Fruit fly (Drosophila melanogaster) whole organism, prepupa: ENCODE results near the gene CG9672.

Experiments
- CG10669 ChIP-seq: fragments of 200-800 bp; sonication (Bioruptor generic); optimal IDR thresholded peaks from 3 replicates; lab custom pipeline; 2018; ENCODE audit warnings: missing biosample characterization, mild to moderate bottlenecking, missing genetic modification characterization, moderate library complexity
- CG15336 ChIP-seq: fragments of 200-800 bp; sonication (Bioruptor generic); IDR thresholded peaks from 2 replicates; pipeline ENCODE4 v1.3.6; 2022; ENCODE audit warnings: missing biosample characterization, missing genetic modification characterization
- CG16779 ChIP-seq: fragments of 200-800 bp; sonication (Bioruptor generic); optimal IDR thresholded peaks from 3 replicates; lab custom pipeline; 2017; ENCODE audit warnings: missing biosample characterization, mild to moderate bottlenecking, missing genetic modification characterization
- CG32006 ChIP-seq: fragments of 200-800 bp; sonication (Bioruptor generic); optimal IDR thresholded peaks from 3 replicates; lab custom pipeline; 2017; ENCODE audit warnings: missing biosample characterization, mild to moderate bottlenecking, missing genetic modification characterization
- CG34406 ChIP-seq: fragments of 200-800 bp; sonication (Bioruptor generic); optimal IDR thresholded peaks from 3 replicates; lab custom pipeline; 2016; ENCODE audit warnings: missing biosample characterization, missing genetic modification characterization
- CG3919 ChIP-seq: fragments of 200-800 bp; sonication (Bioruptor generic); optimal IDR thresholded peaks from 3 replicates; lab custom pipeline; 2016; ENCODE audit warnings: missing biosample characterization, missing genetic modification characterization
- CG6163 ChIP-seq: fragments of 200-800 bp; sonication (Bioruptor generic); IDR thresholded peaks from 3 replicates; pipeline ENCODE4 v1.3.6; 2022; ENCODE audit warnings: missing biosample characterization, missing genetic modification characterization
- CG6276 ChIP-seq: fragments of 200-800 bp; sonication (Bioruptor generic); optimal IDR thresholded peaks from 2 replicates; lab custom pipeline; 2017; ENCODE audit warnings: missing biosample characterization, mild to moderate bottlenecking, missing genetic modification characterization
- CG6792 ChIP-seq: fragments of 200-800 bp; sonication (Bioruptor generic); optimal IDR thresholded peaks from 3 replicates; lab custom pipeline; 2016; ENCODE audit warnings: missing biosample characterization, missing genetic modification characterization
- CG6808 ChIP-seq: fragments of 200-800 bp; sonication (Bioruptor generic); optimal IDR thresholded peaks from 3 replicates; lab custom pipeline; 2017; ENCODE audit warnings: missing biosample characterization, missing genetic modification characterization, mild to moderate bottlenecking, moderate library complexity, missing genetic modification reagents
- CG7368 ChIP-seq: fragments of 200-800 bp; sonication (Bioruptor generic); optimal IDR thresholded peaks from 3 replicates; lab custom pipeline; 2016; ENCODE audit warnings: missing biosample characterization, missing genetic modification characterization
- CG8632 ChIP-seq: fragments of 200-800 bp; sonication (Bioruptor generic); optimal IDR thresholded peaks from 3 replicates; lab custom pipeline; 2016; ENCODE audit warnings: missing biosample characterization, missing genetic modification characterization
- CG9139 ChIP-seq: fragments of 200-800 bp; sonication (Bioruptor generic); optimal IDR thresholded peaks from 3 replicates; lab custom pipeline; 2017; ENCODE audit warnings: missing biosample characterization, mild to moderate bottlenecking, missing genetic modification characterization
- Eip78C ChIP-seq: fragments of 200-800 bp; sonication (Bioruptor generic); peaks from one replicate; lab custom pipeline; 2016; ENCODE audit warnings: missing biosample characterization, missing genetic modification characterization
- Eip93F ChIP-seq: fragments of 200-800 bp; sonication (Bioruptor generic); optimal IDR thresholded peaks from 2 replicates; lab custom pipeline; 2016; ENCODE audit warnings: missing biosample characterization, mild to moderate bottlenecking, missing genetic modification characterization
- Ets21C ChIP-seq: fragments of 200-800 bp; sonication (Bioruptor generic); optimal IDR thresholded peaks from 3 replicates; lab custom pipeline; 2016; ENCODE audit warnings: missing biosample characterization, missing genetic modification characterization
- Hr39 ChIP-seq: fragments of 200-800 bp; sonication (Bioruptor generic); optimal IDR thresholded peaks from 2 replicates; lab custom pipeline; 2016; ENCODE audit warnings: missing biosample characterization, missing genetic modification characterization
- Hr4 ChIP-seq: fragments of 200-800 bp; sonication (Bioruptor generic); optimal IDR thresholded peaks from 3 replicates; lab custom pipeline; 2016; ENCODE audit warnings: missing biosample characterization, missing genetic modification characterization
- Lpt ChIP-seq: fragments of 200-800 bp; sonication (Bioruptor generic); optimal IDR thresholded peaks from 3 replicates; lab custom pipeline; 2016; ENCODE audit warnings: missing biosample characterization, missing genetic modification characterization
- Met ChIP-seq: fragments of 200-800 bp; sonication (Bioruptor generic); optimal IDR thresholded peaks from 3 replicates; lab custom pipeline; 2016; ENCODE audit warnings: missing biosample characterization, missing genetic modification characterization
- OdsH ChIP-seq: fragments of 200-800 bp; sonication (Bioruptor generic); optimal IDR thresholded peaks from 3 replicates; lab custom pipeline; 2016; ENCODE audit warnings: missing biosample characterization, missing genetic modification characterization
- Smox ChIP-seq: fragments of 200-800 bp; sonication (Bioruptor generic); optimal IDR thresholded peaks from 3 replicates; lab custom pipeline; 2016; ENCODE audit warnings: missing biosample characterization, missing genetic modification characterization
- Sox102F ChIP-seq: fragments of 200-800 bp; sonication (Bioruptor generic); optimal IDR thresholded peaks from 2 replicates; lab custom pipeline; 2016; ENCODE audit warnings: missing biosample characterization, mild to moderate bottlenecking, missing genetic modification characterization
- Sox14 ChIP-seq: fragments of 200-800 bp; sonication (Bioruptor generic); optimal IDR thresholded peaks from 3 replicates; lab custom pipeline; 2016; ENCODE audit warnings: missing biosample characterization, missing genetic modification characterization
- Sox15 ChIP-seq: fragments of 200-800 bp; sonication (Bioruptor generic); optimal IDR thresholded peaks from 3 replicates; lab custom pipeline; 2016; ENCODE audit warnings: missing biosample characterization, missing genetic modification characterization
- acj6 ChIP-seq: fragments of 200-800 bp; sonication (Bioruptor generic); optimal IDR thresholded peaks from 3 replicates; lab custom pipeline; 2016; ENCODE audit warnings: missing biosample characterization, missing genetic modification characterization
- cyc ChIP-seq: fragments of 200-800 bp; sonication (Bioruptor generic); optimal IDR thresholded peaks from 3 replicates; lab custom pipeline; 2016; ENCODE audit warnings: missing biosample characterization, missing genetic modification characterization
- dac ChIP-seq: fragments of 200-800 bp; sonication (Bioruptor generic); optimal IDR thresholded peaks from 2 replicates; lab custom pipeline; 2017; ENCODE audit warnings: missing biosample characterization, mild to moderate bottlenecking, missing genetic modification characterization
- fd59A ChIP-seq: fragments of 200-800 bp; sonication (Bioruptor generic); optimal IDR thresholded peaks from 2 replicates; lab custom pipeline; 2017; ENCODE audit warnings: missing biosample characterization, mild to moderate bottlenecking, missing genetic modification characterization, missing genetic modification reagents
- fkh ChIP-seq: fragments of 200-800 bp; sonication (Bioruptor generic); optimal IDR thresholded peaks from 3 replicates; lab custom pipeline; 2017; ENCODE audit warnings: missing biosample characterization, mild to moderate bottlenecking, missing genetic modification characterization, moderate library complexity
- lz ChIP-seq: fragments of 200-800 bp; sonication (Bioruptor generic); optimal IDR thresholded peaks from 3 replicates; lab custom pipeline; 2016; ENCODE audit warnings: missing biosample characterization, missing genetic modification characterization
- net ChIP-seq: fragments of 200-800 bp; sonication (Bioruptor generic); optimal IDR thresholded peaks from 3 replicates; lab custom pipeline; 2016; ENCODE audit warnings: missing biosample characterization, missing genetic modification characterization
- pdm3 ChIP-seq: fragments of 200-800 bp; sonication (Bioruptor generic); optimal IDR thresholded peaks from 3 replicates; lab custom pipeline; 2016; ENCODE audit warnings: missing biosample characterization, missing genetic modification characterization
- salr ChIP-seq, 2 experiments: fragments of 200-800 bp; sonication (Bioruptor generic); optimal IDR thresholded peaks; 3 replicates each; lab custom pipeline; 2016 to 2018; ENCODE audit warnings: missing biosample characterization in 2 of 2, missing genetic modification characterization in 2 of 2, mild to moderate bottlenecking in 1 of 2
- spab ChIP-seq: fragments of 200-800 bp; sonication (Bioruptor generic); optimal IDR thresholded peaks from 2 replicates; lab custom pipeline; 2017; ENCODE audit warnings: missing biosample characterization, mild to moderate bottlenecking, missing genetic modification characterization, missing genetic modification reagents
- ss ChIP-seq, 2 experiments: fragments of 200-800 bp; sonication (Bioruptor generic); optimal IDR thresholded peaks; 2 replicates in 1 of 2; 3 replicates in 1 of 2; lab custom pipeline; 2017 to 2018; ENCODE audit warnings: mild to moderate bottlenecking in 2 of 2, missing biosample characterization in 2 of 2, missing genetic modification characterization in 2 of 2, moderate library complexity in 1 of 2
- svp ChIP-seq: fragments of 200-800 bp; sonication (Bioruptor generic); peaks from one replicate; lab custom pipeline; 2016; ENCODE audit warnings: missing biosample characterization, missing genetic modification characterization
- topi ChIP-seq: fragments of 200-800 bp; sonication (Bioruptor generic); optimal IDR thresholded peaks from 3 replicates; lab custom pipeline; 2016; ENCODE audit warnings: missing biosample characterization, missing genetic modification characterization

CG9672 gene

dm6 chrX:16736180-16736579, 29.5 kb upstream of the CG9672 start:
- no peak for TF ChIP-seq CG10669
- no peak for TF ChIP-seq fd59A (GFP tag; lab: Kevin White, UChicago)
- TF ChIP-seq Eip93F (GFP tag; lab: Kevin White, UChicago), result no peak
- no peak for TF ChIP-seq Sox15
- no peak for TF ChIP-seq Hr4
- TF ChIP-seq Eip78C (GFP tag; lab: Kevin White, UChicago), result no peak
- no peak for TF ChIP-seq Sox102F (GFP tag; lab: Kevin White, UChicago)
- TF ChIP-seq CG6808 (GFP tag; lab: Kevin White, UChicago), result no peak
- TF ChIP-seq cyc (GFP tag; lab: Kevin White, UChicago), result no peak
- no peak for TF ChIP-seq Lpt (GFP tag; lab: Kevin White, UChicago)
- TF ChIP-seq Sox14 (GFP tag; lab: Kevin White, UChicago), result no peak
- no peak for TF ChIP-seq spab (GFP tag; lab: Kevin White, UChicago)

dm6 chrX:16734647-16735046, 28.0 kb upstream of the CG9672 start, which contains the start of gene TwdlY:
Gene TwdlY (plus strand): TSS chrX:16734947.
- TF ChIP-seq lz (GFP tag; lab: Kevin White, UChicago) (no peak), Sox15 (no peak), CG7368 (GFP tag; lab: Kevin White, UChicago) (no peak), CG34406 (no peak), fkh (GFP tag; lab: Kevin White, UChicago) (no peak), Eip78C (GFP tag; lab: Kevin White, UChicago) (no peak), svp (no peak), Eip93F (GFP tag; lab: Kevin White, UChicago) (no peak), CG6276 (no peak), net (GFP tag; lab: Kevin White, UChicago) (no peak), CG9139 (GFP tag; lab: Kevin White, UChicago) (no peak), CG16779 (tag; lab: Kevin White, UChicago) (no peak), Lpt (GFP tag; lab: Kevin White, UChicago) (no peak), fd59A (GFP tag; lab: Kevin White, UChicago) (no peak), CG6163 (GFP tag; lab: Robert Waterston, UW) (no peak), Met (GFP tag; lab: Kevin White, UChicago) (no peak), Smox (no peak), CG32006 (GFP tag; lab: Kevin White, UChicago) (no peak), topi (GFP tag; lab: Kevin White, UChicago) (no peak)

- TF ChIP-seq Hr39, result no peak
- no peak for TF ChIP-seq ss (GFP tag; optimal IDR thresholded peaks at IDR 0.05; lab: Kevin White, UChicago)
- no peak for TF ChIP-seq salr (GFP tag; optimal IDR thresholded peaks at IDR 0.05; lab: Kevin White, UChicago)
- no peak for TF ChIP-seq CG6808 (GFP tag; lab: Kevin White, UChicago)
- TF ChIP-seq dac (GFP tag; lab: Kevin White, UChicago), result no peak
- TF ChIP-seq CG8632 (GFP tag; lab: Kevin White, UChicago), result no peak
- no peak for TF ChIP-seq CG15336 (GFP tag; lab: Robert Waterston, UW)
- no peak for TF ChIP-seq CG32006 (GFP tag; lab: Kevin White, UChicago)
- no peak for TF ChIP-seq Smox
- TF ChIP-seq CG6792 (GFP tag; lab: Kevin White, UChicago), result no peak
- TF ChIP-seq OdsH (GFP tag; lab: Kevin White, UChicago), result no peak
- no peak for TF ChIP-seq Met (GFP tag; lab: Kevin White, UChicago)
Observed at dm6 chrX:16733244-16733643, 26.6 kb upstream of the CG9672 start.

- TF ChIP-seq Ets21C (GFP tag; lab: Kevin White, UChicago) (no peak), Hr39 (no peak), fd59A (GFP tag; lab: Kevin White, UChicago) (no peak), CG7368 (GFP tag; lab: Kevin White, UChicago) (no peak), Sox15 (no peak), spab (GFP tag; lab: Kevin White, UChicago) (no peak), Sox14 (GFP tag; lab: Kevin White, UChicago) (no peak), Smox (no peak), ss (GFP tag; optimal IDR thresholded peaks at IDR 0.05; lab: Kevin White, UChicago) (no peak), Eip93F (GFP tag; lab: Kevin White, UChicago) (no peak), acj6 (GFP tag; lab: Kevin White, UChicago) (no peak), CG3919 (GFP tag; lab: Kevin White, UChicago) (no peak), dac (GFP tag; lab: Kevin White, UChicago) (no peak), pdm3 (no peak)
Observed at dm6 chrX:16730791-16731190, 24.1 kb upstream of the CG9672 start, which contains the start of gene TwdlX. Gene TwdlX (plus strand): TSS chrX:16731091.
